Worm (Caenorhabditis elegans) whole organism, L1 larva: ENCODE data around the gene nos-1.

Experiments
- C34B4.2 ChIP-seq: sonication (generic microtip); optimal IDR thresholded peaks from 2 replicates; lab custom pipeline; 2017; ENCODE audit warnings: mild to moderate bottlenecking, missing genetic modification characterization, missing compliant biosample characterization
- aly-2 ChIP-seq: fragments of 150-350 bp; optimal IDR thresholded peaks from 2 replicates; lab custom pipeline; 2014; ENCODE audit warnings: missing biosample characterization, missing genetic modification characterization
- ama-1 ChIP-seq: fragments of 150-350 bp; optimal IDR thresholded peaks from 2 replicates; lab custom pipeline; 2014
- ceh-82 ChIP-seq, 3 experiments: fragments of 150-350 bp in 1 of 3; sonication (generic microtip) in 2 of 3; optimal IDR thresholded peaks; 2 replicates each; lab custom pipeline; 2014 to 2017; ENCODE audit warnings: missing biosample characterization in 3 of 3, missing genetic modification characterization in 3 of 3
- fos-1 ChIP-seq: fragments of 150-350 bp; optimal IDR thresholded peaks from 2 replicates; lab custom pipeline; 2014; ENCODE audit warnings: missing biosample characterization, missing genetic modification characterization
- nhr-11 ChIP-seq: fragments of 150-350 bp; optimal IDR thresholded peaks from 2 replicates; lab custom pipeline; 2014; ENCODE audit warnings: missing biosample characterization, missing genetic modification characterization
- nhr-12 ChIP-seq: sonication (generic microtip); optimal IDR thresholded peaks from 2 replicates; lab custom pipeline; 2017; ENCODE audit warnings: missing biosample characterization, missing genetic modification characterization
- nhr-77 ChIP-seq: fragments of 150-350 bp; optimal IDR thresholded peaks from 2 replicates; lab custom pipeline; 2014; ENCODE audit warnings: missing biosample characterization, missing genetic modification characterization
- snpc-4 ChIP-seq: fragments of 150-350 bp; optimal IDR thresholded peaks from 2 replicates; lab custom pipeline; 2014; ENCODE audit warnings: missing biosample characterization, missing genetic modification characterization
- zag-1 ChIP-seq: fragments of 150-350 bp; optimal IDR thresholded peaks from 2 replicates; lab custom pipeline; 2014; ENCODE audit warnings: missing biosample characterization, missing genetic modification characterization

ce11 chrII:10971677-10972076, 18.7 kb upstream of the nos-1 start:
- no peak for TF ChIP-seq ceh-82 (tag; optimal IDR thresholded peaks at IDR 0.05; lab: Kevin White, UChicago)
- TF ChIP-seq ama-1 = no peak
- TF ChIP-seq aly-2 (tag; lab: Kevin White, UChicago) = no peak
- no peak for TF ChIP-seq zag-1
- no peak for TF ChIP-seq nhr-12 (tag; lab: Kevin White, UChicago)
- TF ChIP-seq nhr-11 (tag; lab: Kevin White, UChicago) = no peak
- TF ChIP-seq nhr-77 (tag; lab: Kevin White, UChicago) = no peak
- TF ChIP-seq C34B4.2 (tag; lab: Kevin White, UChicago) = no peak
- no peak for TF ChIP-seq snpc-4 (tag; lab: Kevin White, UChicago)
- TF ChIP-seq fos-1 = no peak
